Worm (Caenorhabditis elegans): ENCODE measurements around the gene fkb-4.

Gene fkb-4

DNA sequence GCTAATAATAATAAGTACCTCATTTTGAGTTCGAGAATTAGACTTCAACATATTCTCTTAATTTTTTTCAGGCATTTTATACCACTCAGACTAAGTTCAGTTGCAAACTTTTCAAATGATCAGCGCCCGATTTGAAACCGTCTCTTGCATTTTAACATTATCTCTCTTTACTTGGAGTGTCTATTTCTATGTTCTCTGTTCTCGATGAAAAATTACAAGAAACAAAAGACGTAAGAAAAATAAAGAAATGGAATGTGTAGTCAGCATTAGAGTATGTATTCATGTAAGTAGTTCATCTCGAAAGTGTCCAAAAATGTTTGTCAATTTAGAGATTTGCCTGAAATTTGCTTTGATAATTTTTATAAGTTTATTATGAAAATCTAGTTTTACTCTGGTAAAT, 13.2 kb upstream of the fkb-4 start, which contains the start of gene ugt-3:
TSS of gene ugt-3 (minus strand) at position 101 of the 400 bp plus-strand sequence.
- TF ChIP-seq unc-62 (GFP tag; optimal IDR thresholded peaks at IDR 0.05): no peak

- no peak for TF ChIP-seq unc-62 (GFP tag; optimal IDR thresholded peaks at IDR 0.05)
These were observed 11.1 kb upstream of the fkb-4 start, which contains the start of gene ugt-6 for ce11 chrV:12797992-12798391. Gene ugt-6 (minus strand): TSS chrV:12798224.

- TF ChIP-seq unc-62 (GFP tag; optimal IDR thresholded peaks at IDR 0.05): no peak
These were observed 10.1 kb upstream of the fkb-4 start for ce11 chrV:12796908-12797490.

DNA sequence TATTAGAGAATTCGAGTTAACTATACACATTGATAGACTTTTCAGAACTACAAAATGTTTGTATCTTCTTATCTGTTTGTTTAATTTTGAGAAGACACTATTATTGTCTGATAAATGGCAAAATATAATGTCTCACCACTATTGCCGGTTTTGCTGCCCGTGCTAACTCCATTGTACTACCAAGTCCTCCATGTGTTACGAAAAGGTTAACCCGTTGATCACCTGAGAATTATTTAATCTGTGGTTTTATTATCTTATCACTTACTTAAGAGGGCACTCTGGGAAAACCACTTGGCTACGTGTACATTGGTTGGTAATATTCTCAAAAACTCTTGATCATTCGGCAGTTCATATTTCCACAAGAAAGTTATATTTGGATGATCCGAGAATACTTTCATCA, 9.0 kb upstream of the fkb-4 start:
- no peak for TF ChIP-seq unc-62 (GFP tag; optimal IDR thresholded peaks at IDR 0.05)

ce11 chrV:12795196-12795595, 8.3 kb upstream of the fkb-4 start, which contains the start of gene ugt-4:
Gene ugt-4 (minus strand): TSS chrV:12795336.
- TF ChIP-seq unc-62 (GFP tag; optimal IDR thresholded peaks at IDR 0.05): no peak

DNA sequence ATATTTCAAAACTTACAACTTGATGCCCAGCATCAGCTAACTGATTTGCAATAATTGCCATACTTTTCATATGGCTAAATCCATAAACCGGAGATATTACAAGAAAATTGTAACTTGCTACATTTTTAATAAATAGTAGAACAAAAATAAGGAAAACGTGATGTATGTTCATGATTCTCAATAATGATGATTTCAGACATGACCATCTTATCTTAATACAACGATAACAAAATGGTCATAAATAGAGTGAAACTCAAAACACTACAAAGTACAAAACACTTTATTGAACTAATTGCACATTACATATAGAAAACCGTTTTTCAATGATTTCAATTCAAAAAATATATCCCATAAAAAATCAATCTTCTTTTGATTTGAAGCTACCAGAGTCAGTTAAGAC, 5.8 kb upstream of the fkb-4 start, which contains the start of gene ugt-5:
TSS of gene ugt-5 (minus strand) at position 214 of the 400 bp plus-strand sequence.
- no peak for TF ChIP-seq unc-62 (GFP tag; optimal IDR thresholded peaks at IDR 0.05)

DNA sequence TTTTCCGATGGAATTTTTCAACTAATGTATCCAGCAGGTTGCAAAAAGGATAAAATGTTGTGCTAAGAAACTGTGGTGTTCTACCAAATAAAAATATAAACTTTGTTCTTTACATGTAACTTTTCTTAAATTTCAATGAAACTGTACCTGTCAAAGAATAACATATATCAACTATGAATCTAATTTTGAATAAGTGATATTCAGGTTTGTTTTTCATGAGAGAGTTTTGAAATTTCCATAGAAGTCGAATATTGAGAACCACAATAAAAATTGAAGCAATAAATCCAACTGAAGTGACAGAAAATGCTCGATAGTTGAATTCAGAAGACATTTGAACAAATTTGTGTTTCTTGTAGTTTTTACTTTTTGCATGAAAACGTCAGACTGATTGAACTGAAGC, 3.3 kb upstream of the fkb-4 start, which contains the start of gene srbc-43:
TSS of gene srbc-43 (minus strand) at position 331 of the 400 bp plus-strand sequence.
- no peak for TF ChIP-seq unc-62 (GFP tag; optimal IDR thresholded peaks at IDR 0.05)

- TF ChIP-seq unc-62 (GFP tag; optimal IDR thresholded peaks at IDR 0.05): no peak
These were observed 1.5 kb upstream of the fkb-4 start, which contains the start of gene srbc-44 for ce11 chrV:12788451-12788850. Gene srbc-44 (minus strand): TSS chrV:12788551.

DNA sequence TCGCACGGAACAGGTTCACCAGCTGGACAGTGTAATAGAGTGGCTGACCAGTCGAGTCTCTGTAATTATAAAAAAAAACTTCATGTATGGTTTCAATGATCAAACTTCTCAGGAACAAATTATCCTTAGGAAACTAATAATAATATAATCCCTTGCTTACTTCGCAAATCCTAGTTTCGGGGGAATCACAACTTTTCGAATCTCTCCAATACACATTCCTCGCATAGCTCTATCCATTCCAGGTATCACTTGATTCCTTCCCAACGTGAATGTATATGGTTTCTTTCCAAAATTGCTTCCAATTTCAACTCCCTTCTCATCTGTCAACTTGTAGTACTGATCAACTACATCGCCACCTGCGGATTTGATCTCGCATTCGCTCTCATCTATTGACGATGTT, 586 bp downstream of the fkb-4 start:
- no peak for TF ChIP-seq unc-62 (GFP tag; optimal IDR thresholded peaks at IDR 0.05)

DNA sequence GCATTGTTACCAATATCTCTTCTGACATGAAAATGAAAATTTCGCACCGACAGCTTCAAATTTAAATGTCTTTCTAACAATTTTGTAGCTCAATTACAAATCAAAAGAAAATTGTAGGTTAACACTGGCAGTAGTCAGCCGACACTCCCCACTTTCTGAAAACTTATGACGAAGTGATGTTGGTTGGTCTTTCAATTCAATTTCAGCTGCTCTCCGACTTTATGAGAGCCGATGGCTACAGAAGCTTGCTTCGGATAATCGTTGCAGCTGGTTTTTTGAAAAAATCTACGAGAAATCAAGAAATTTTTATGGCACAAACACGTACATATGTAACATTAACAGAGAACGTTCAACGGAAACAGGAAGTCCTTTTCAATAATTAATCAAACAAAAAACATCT, 2.1 kb downstream of the fkb-4 start, which contains the start of gene sre-20:
TSS of gene sre-20 (minus strand) at position 101 of the 400 bp plus-strand sequence.
- no peak for TF ChIP-seq unc-62 (GFP tag; optimal IDR thresholded peaks at IDR 0.05)

DNA sequence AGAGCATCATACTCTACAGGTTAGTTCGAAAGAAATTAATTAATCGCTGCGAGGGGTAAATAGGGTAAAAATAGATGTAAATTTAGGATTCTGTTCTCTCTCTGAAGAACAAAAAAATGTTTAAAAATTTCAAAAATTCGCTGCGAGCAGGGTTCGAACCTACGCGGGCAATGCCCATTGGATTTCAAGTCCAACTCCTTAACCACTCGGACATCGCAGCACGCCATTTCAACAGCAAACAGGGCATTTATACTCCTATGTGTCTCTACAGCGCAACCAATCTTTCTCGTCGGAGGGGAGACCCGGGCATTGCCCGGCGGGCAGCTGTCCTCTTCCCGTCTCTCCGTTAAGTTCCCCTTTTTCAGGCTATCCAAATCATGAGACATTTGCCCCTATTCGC, 6.7 kb downstream of the fkb-4 start:
- TF ChIP-seq unc-62 (GFP tag; optimal IDR thresholded peaks at IDR 0.05): no peak

- no peak for TF ChIP-seq unc-62 (GFP tag; optimal IDR thresholded peaks at IDR 0.05)
These were observed 13.1 kb downstream of the fkb-4 start for ce11 chrV:12773852-12774251.

- no peak for TF ChIP-seq unc-62 (GFP tag; optimal IDR thresholded peaks at IDR 0.05)
These were observed 13.7 kb downstream of the fkb-4 start, which contains the start of gene ZC455.1 for ce11 chrV:12773222-12773621. Gene ZC455.1 (plus strand): TSS chrV:12773522.

DNA sequence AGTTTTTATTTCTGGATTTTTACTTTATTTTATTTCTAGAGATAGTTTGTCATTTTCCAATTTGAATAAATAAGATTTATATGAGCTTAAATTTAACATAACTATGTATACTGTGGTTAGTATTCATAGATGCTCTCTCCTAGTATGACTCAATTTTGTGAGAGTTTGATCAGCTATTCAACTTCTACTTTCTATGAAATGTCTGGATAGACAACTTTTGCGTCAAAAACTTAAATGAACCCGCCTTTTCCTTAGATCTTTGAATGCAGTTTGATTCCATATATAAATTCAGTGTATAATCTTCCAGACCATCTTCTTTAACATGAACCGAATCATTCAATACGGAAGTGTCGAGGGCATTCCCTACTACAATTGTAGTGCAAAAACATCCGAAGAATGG, 18.0 kb downstream of the fkb-4 start, which contains the start of gene srt-43:
TSS of gene srt-43 (plus strand) at position 301 of the 400 bp plus-strand sequence.
- TF ChIP-seq unc-62 (GFP tag; optimal IDR thresholded peaks at IDR 0.05): no peak

DNA sequence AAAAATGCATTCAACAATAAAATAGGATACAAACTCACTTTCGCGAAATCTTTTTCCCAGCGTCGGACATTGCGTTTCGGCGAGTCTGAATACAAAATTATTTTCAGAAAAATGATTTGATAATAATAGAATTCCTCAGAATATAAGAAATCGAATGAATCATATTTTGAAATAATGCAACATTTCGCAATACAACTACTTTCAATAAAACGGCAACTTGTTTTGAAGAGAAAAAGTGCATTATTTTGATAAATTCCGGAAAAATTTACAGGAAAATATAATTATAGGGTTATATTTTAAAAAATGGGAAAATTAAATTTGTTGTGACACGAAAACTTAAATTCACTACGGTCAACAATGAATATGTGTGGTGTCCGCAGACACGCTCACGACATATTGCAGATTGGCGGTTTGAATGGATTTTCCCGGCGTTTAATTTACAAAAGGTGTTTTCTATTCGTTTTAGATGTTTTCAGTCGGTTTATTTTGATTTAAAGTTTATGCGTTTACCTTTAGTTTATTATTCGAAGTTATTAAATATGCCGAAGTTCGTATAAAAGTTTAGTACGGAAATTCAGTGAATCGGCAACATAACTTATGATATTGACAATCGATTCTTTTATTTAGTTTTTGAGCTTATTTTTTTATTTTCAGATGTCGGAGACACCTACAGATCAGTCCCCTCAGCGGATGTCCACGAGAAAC, 23.5 kb downstream of the fkb-4 start, which contains the start of the genes abcf-1 and scc-3:
TSS of gene abcf-1 (minus strand) at position 85 of the 705 bp plus-strand sequence.
TSS of gene scc-3 (plus strand) at position 655 of the 705 bp plus-strand sequence.
- TF ChIP-seq unc-62 (GFP tag; optimal IDR thresholded peaks at IDR 0.05): no peak

ce11 chrV:12760913-12761312, 26.0 kb downstream of the fkb-4 start, which contains the start of gene F18E2.15:
Gene F18E2.15 (minus strand): TSS chrV:12761013.
- TF ChIP-seq unc-62 (GFP tag; optimal IDR thresholded peaks at IDR 0.05): no peak

Data from whole organism, dauer.